Fruit fly (Drosophila melanogaster): ENCODE data around the gene CG1265.
A peak's percentile ranks its signal among the peaks of the same experiment; 100 is the strongest.

CG1265 gene

dm6 chr3L:4286784-4287183 lies 32.2 kb downstream of the CG1265 start, which contains the start of gene TfIIEbeta (continued):
- TF ChIP-seq ap (GFP tag; IDR thresholded peaks at IDR 0.05) (no peak), CG2120 (GFP tag; optimal IDR thresholded peaks at IDR 0.05) (peak; percentile 38), CG4820 (GFP tag; optimal IDR thresholded peaks at IDR 0.05) (no peak), amos (GFP tag; IDR thresholded peaks at IDR 0.05; ENCODE audit: partially characterized antibody) (peak; percentile 42; the same call in 1 of the 2 replicates), CG2875 (GFP tag; optimal IDR thresholded peaks at IDR 0.05) (no peak), Asciz (GFP tag; optimal IDR thresholded peaks at IDR 0.05) (peak; percentile 28), Hr78 (GFP tag; optimal IDR thresholded peaks at IDR 0.05) (no peak), PHDP (tag; optimal IDR thresholded peaks at IDR 0.05) (peak; percentile 36), CG7963 (GFP tag; IDR thresholded peaks at IDR 0.05; ENCODE audit: partially characterized antibody) (no peak), pzg (GFP tag; optimal IDR thresholded peaks at IDR 0.05) (peak; percentile 43), CG12104 (GFP tag; optimal IDR thresholded peaks at IDR 0.05) (no peak), Ets65A (GFP tag) (no peak), CG10209 (GFP tag; optimal IDR thresholded peaks at IDR 0.05) (peak; percentile 6), CG13424 (tag; optimal IDR thresholded peaks at IDR 0.05) (peak; percentile 15), fru (optimal IDR thresholded peaks at IDR 0.05) (no peak), Adf1 (GFP tag; IDR thresholded peaks at IDR 0.05) (no peak; the same call in 1 of the 2 replicates), trh (GFP tag; optimal IDR thresholded peaks at IDR 0.05) (no peak), seq (GFP tag; IDR thresholded peaks at IDR 0.05) (no peak), gcm2 (GFP tag; optimal IDR thresholded peaks at IDR 0.05) (no peak), HmgZ (tag; optimal IDR thresholded peaks at IDR 0.05) (peak; percentile 27), Side (GFP tag; optimal IDR thresholded peaks at IDR 0.05) (no peak), Doc2 (GFP tag; IDR thresholded peaks at IDR 0.05) (no peak), CG18619 (GFP tag; optimal IDR thresholded peaks at IDR 0.05) (no peak), Xrp1 (GFP tag; IDR thresholded peaks at IDR 0.05) (peak; percentile 52; the same call in 1 of the 2 replicates), pfk (GFP tag; optimal IDR thresholded peaks at IDR 0.05) (no peak), Dp (GFP tag; optimal IDR thresholded peaks at IDR 0.05) (peak; percentile 38), CG1647 (GFP tag; optimal IDR thresholded peaks at IDR 0.05) (no peak), CG12391 (tag; optimal IDR thresholded peaks at IDR 0.05) (peak; percentile 60), Gsc (GFP tag; IDR thresholded peaks at IDR 0.05) (no peak), gt (GFP tag; IDR thresholded peaks at IDR 0.05) (no peak), HLH54F (GFP tag; optimal IDR thresholded peaks at IDR 0.05) (no peak), CG12071 (GFP tag; optimal IDR thresholded peaks at IDR 0.05) (no peak), az2 (GFP tag; optimal IDR thresholded peaks at IDR 0.05) (peak; percentile 28), croc (GFP tag; conservative IDR thresholded peaks at IDR 0.05) (no peak), CG17612 (GFP tag; IDR thresholded peaks at IDR 0.05) (no peak), CG4730 (GFP tag; IDR thresholded peaks at IDR 0.05) (no peak), CG4282 (GFP tag; optimal IDR thresholded peaks at IDR 0.05) (no peak), gfzf (GFP tag; optimal IDR thresholded peaks at IDR 0.05) (no peak), kni (GFP tag; optimal IDR thresholded peaks at IDR 0.05) (no peak), CG9727 (GFP tag; optimal IDR thresholded peaks at IDR 0.05) (no peak), GATAe (GFP tag; conservative IDR thresholded peaks at IDR 0.05) (no peak), CG11085 (GFP tag; IDR thresholded peaks at IDR 0.05) (no peak), Rx (GFP tag; IDR thresholded peaks at IDR 0.05) (no peak), nau (GFP tag; optimal IDR thresholded peaks at IDR 0.05) (no peak), Opbp (GFP tag; IDR thresholded peaks at IDR 0.05; ENCODE audit: partially characterized antibody) (no peak), CG8089 (GFP tag; optimal IDR thresholded peaks at IDR 0.05) (no peak), knrl (GFP tag; IDR thresholded peaks at IDR 0.05; ENCODE audit: partially characterized antibody) (peak; percentile 33; the same call in 1 of the 3 replicates), tap (tag; optimal IDR thresholded peaks at IDR 0.05) (no peak), crc (GFP tag; optimal IDR thresholded peaks at IDR 0.05) (no peak), CG1529 (GFP tag; optimal IDR thresholded peaks at IDR 0.05) (no peak), salm (tag; optimal IDR thresholded peaks at IDR 0.05) (no peak), CG18011 (GFP tag; optimal IDR thresholded peaks at IDR 0.05) (no peak)
